Fruit fly (Drosophila melanogaster) whole organism, wandering third instar larva: ENCODE results near the gene Rga.

Experiments
- Abd-B ChIP-seq: fragments of >200 bp; optimal IDR thresholded peaks from 2 replicates; lab custom pipeline; 2017; ENCODE audit warnings: missing biosample characterization, missing genetic modification characterization
- CG32264 ChIP-seq: fragments of 200-800 bp; sonication (Bioruptor generic); optimal IDR thresholded peaks from 2 replicates; lab custom pipeline; 2016; ENCODE audit warnings: missing biosample characterization, missing genetic modification characterization
- CG9705 ChIP-seq: fragments of 200-800 bp; sonication (Bioruptor generic); optimal IDR thresholded peaks from 2 replicates; lab custom pipeline; 2018; ENCODE audit warnings: missing biosample characterization, mild to moderate bottlenecking, missing genetic modification characterization
- CrebA ChIP-seq: fragments of 200-800 bp; sonication (Bioruptor generic); optimal IDR thresholded peaks from 2 replicates; lab custom pipeline; 2016; ENCODE audit warnings: missing biosample characterization, mild to moderate bottlenecking, missing genetic modification characterization, borderline replicate concordance
- Dif ChIP-seq: fragments of 200-275, 200-300 bp; sonication (Bioruptor generic); optimal IDR thresholded peaks from 2 replicates; lab custom pipeline; 2018; ENCODE audit warnings: missing biosample characterization, missing genetic modification characterization; ENCODE audit not compliant: partially characterized antibody
- GATAd ChIP-seq: sonication (Bioruptor generic); optimal IDR thresholded peaks from 2 replicates; lab custom pipeline; 2016; ENCODE audit warnings: missing biosample characterization, missing genetic modification characterization
- HLH106 ChIP-seq: fragments of 200-800 bp; optimal IDR thresholded peaks from 3 replicates; lab custom pipeline; 2019; ENCODE audit warnings: missing biosample characterization, mild to moderate bottlenecking, missing genetic modification characterization, moderate library complexity
- Hnf4 ChIP-seq: fragments of 200-800 bp; sonication (Bioruptor generic); optimal IDR thresholded peaks from 2 replicates; lab custom pipeline; 2016; ENCODE audit warnings: missing biosample characterization, mild to moderate bottlenecking, missing genetic modification characterization
- Hr78 ChIP-seq: fragments of >200 bp; optimal IDR thresholded peaks from 2 replicates; lab custom pipeline; 2017; ENCODE audit warnings: missing biosample characterization, missing genetic modification characterization
- Jra ChIP-seq: sonication (Bioruptor generic); optimal IDR thresholded peaks from 2 replicates; lab custom pipeline; 2016; ENCODE audit warnings: missing biosample characterization, missing genetic modification characterization
- Mio ChIP-seq: sonication (Bioruptor generic); optimal IDR thresholded peaks from 2 replicates; lab custom pipeline; 2016; ENCODE audit warnings: missing biosample characterization, missing genetic modification characterization
- Myc ChIP-seq: fragments of >200 bp; optimal IDR thresholded peaks from 2 replicates; lab custom pipeline; 2017
- N ChIP-seq: fragments of >200 bp; optimal IDR thresholded peaks from 2 replicates; lab custom pipeline; 2018; ENCODE audit warnings: missing biosample characterization, missing external identifiers, missing genetic modification characterization
- OdsH ChIP-seq: fragments of 200-800 bp; sonication (Bioruptor generic); optimal IDR thresholded peaks from 2 replicates; lab custom pipeline; 2016; ENCODE audit warnings: missing biosample characterization, mild to moderate bottlenecking, missing genetic modification characterization
- Rel ChIP-seq, 2 experiments: fragments of 200-800 bp; sonication (Bioruptor generic) in 1 of 2; optimal IDR thresholded peaks; 2 replicates in 1 of 2; 3 replicates in 1 of 2; lab custom pipeline; 2016 to 2019; ENCODE audit warnings: mild to moderate bottlenecking in 2 of 2, missing biosample characterization in 2 of 2, missing genetic modification characterization in 2 of 2, moderate library complexity in 1 of 2
- Sp1 ChIP-seq: fragments of 200-800 bp; sonication (Bioruptor generic); optimal IDR thresholded peaks from 3 replicates; lab custom pipeline; 2019; ENCODE audit warnings: missing biosample characterization, mild to moderate bottlenecking, missing genetic modification characterization, moderate library complexity
- Vsx2 ChIP-seq: fragments of 200-300, 225-300 bp; sonication (Bioruptor generic); optimal IDR thresholded peaks from 2 replicates; lab custom pipeline; 2018; ENCODE audit warnings: missing biosample characterization, missing genetic modification characterization; ENCODE audit not compliant: partially characterized antibody
- br ChIP-seq: fragments of 200-800 bp; sonication (Bioruptor generic); optimal IDR thresholded peaks from 2 replicates; lab custom pipeline; 2016; ENCODE audit warnings: missing biosample characterization, missing genetic modification characterization
- brk ChIP-seq: fragments of 200-800 bp; sonication (Bioruptor generic); optimal IDR thresholded peaks from 2 replicates; lab custom pipeline; 2016; ENCODE audit warnings: missing biosample characterization, mild to moderate bottlenecking, missing genetic modification characterization
- dl ChIP-seq, 2 experiments: fragments of 175-275, 200-275 bp in 1 of 2; fragments of 200-275 bp in 1 of 2; sonication (Bioruptor generic); optimal IDR thresholded peaks; lab custom pipeline; 2018; ENCODE audit warnings: mild to moderate bottlenecking in 2 of 2, missing biosample characterization in 2 of 2, missing genetic modification characterization in 2 of 2, moderate library complexity in 2 of 2; ENCODE audit not compliant: partially characterized antibody in 2 of 2, insufficient read depth in 1 of 2
- dmrt93B ChIP-seq: fragments of 200-800 bp; sonication (Bioruptor generic); optimal IDR thresholded peaks from 2 replicates; lab custom pipeline; 2018; ENCODE audit warnings: missing biosample characterization, mild to moderate bottlenecking, missing genetic modification characterization
- dsf ChIP-seq: sonication (Bioruptor generic); optimal IDR thresholded peaks from 2 replicates; lab custom pipeline; 2016; ENCODE audit warnings: missing biosample characterization, missing genetic modification characterization, borderline replicate concordance
- ey ChIP-seq: fragments of 200-800 bp; sonication (Bioruptor generic); optimal IDR thresholded peaks from 2 replicates; lab custom pipeline; 2016; ENCODE audit warnings: missing biosample characterization, missing genetic modification characterization
- foxo ChIP-seq, 2 experiments: fragments of 200-800 bp; sonication (Bioruptor generic); optimal IDR thresholded peaks; 2 replicates in 1 of 2; 3 replicates in 1 of 2; lab custom pipeline; 2016 to 2017; ENCODE audit warnings: missing biosample characterization in 2 of 2, missing genetic modification characterization in 2 of 2
- fru ChIP-seq: fragments of 200-800 bp; sonication (Bioruptor generic); optimal IDR thresholded peaks from 3 replicates; lab custom pipeline; 2016; ENCODE audit warnings: missing biosample characterization, mild to moderate bottlenecking, missing genetic modification characterization
- h ChIP-seq: fragments of 200-800 bp; sonication (Bioruptor generic); optimal IDR thresholded peaks from 3 replicates; lab custom pipeline; 2016; ENCODE audit warnings: missing biosample characterization, mild to moderate bottlenecking, missing genetic modification characterization
- jim ChIP-seq: fragments of 175-275, 200-325 bp; sonication (Bioruptor generic); optimal IDR thresholded peaks from 2 replicates; lab custom pipeline; 2016; ENCODE audit warnings: missing biosample characterization, mild to moderate bottlenecking, missing genetic modification characterization
- lola ChIP-seq: fragments of >200 bp; optimal IDR thresholded peaks from 2 replicates; lab custom pipeline; 2017; ENCODE audit warnings: missing biosample characterization, missing genetic modification characterization
- pan ChIP-seq: fragments of >200 bp; optimal IDR thresholded peaks from 2 replicates; lab custom pipeline; 2017
- psq ChIP-seq: fragments of 200-800 bp; sonication (Bioruptor generic); optimal IDR thresholded peaks from 3 replicates; lab custom pipeline; 2017; ENCODE audit warnings: missing biosample characterization, mild to moderate bottlenecking, missing genetic modification characterization, moderate library complexity
- rgr ChIP-seq: fragments of 200-800 bp; sonication (Bioruptor generic); optimal IDR thresholded peaks from 3 replicates; lab custom pipeline; 2016; ENCODE audit warnings: missing biosample characterization, mild to moderate bottlenecking, missing genetic modification characterization
- sage ChIP-seq: fragments of 200-800 bp; sonication (Bioruptor generic); optimal IDR thresholded peaks from 2 replicates; lab custom pipeline; 2016; ENCODE audit warnings: missing biosample characterization, mild to moderate bottlenecking, missing genetic modification characterization
- sv ChIP-seq: fragments of 200-800 bp; sonication (Bioruptor generic); optimal IDR thresholded peaks from 3 replicates; lab custom pipeline; 2016; ENCODE audit warnings: missing biosample characterization, missing genetic modification characterization
- tai ChIP-seq: sonication (Bioruptor generic); optimal IDR thresholded peaks from 2 replicates; lab custom pipeline; 2016; ENCODE audit warnings: missing biosample characterization, missing genetic modification characterization
- usp ChIP-seq: fragments of >200 bp; optimal IDR thresholded peaks from 2 replicates; lab custom pipeline; 2017; ENCODE audit warnings: missing biosample characterization, missing genetic modification characterization

The Rga gene

dm6 chr3R:5615484-5615883 is 2.6 kb upstream of the Rga start:
- TF ChIP-seq sv (GFP tag; lab: Kevin White, UChicago) (no peak), CrebA (GFP tag; lab: Kevin White, UChicago) (no peak), brk (no peak), OdsH (GFP tag; lab: Kevin White, UChicago) (no peak), CG9705 (GFP tag; lab: Kevin White, UChicago) (no peak), HLH106 (no peak), Hr78 (GFP tag; lab: Kevin White, UChicago) (no peak), foxo (GFP tag; optimal IDR thresholded peaks at IDR 0.05; lab: Kevin White, UChicago) (no peak), pan (lab: Kevin White, UChicago) (no peak), dl (GFP tag; optimal IDR thresholded peaks at IDR 0.05; lab: Kevin White, UChicago; ENCODE audit: insufficient read depth in 1 of 2, partially characterized antibody in 2 of 2) (no peak), jim (no peak), GATAd (GFP tag; lab: Kevin White, UChicago) (no peak), Sp1 (GFP tag; lab: Kevin White, UChicago) (no peak), psq (GFP tag; lab: Kevin White, UChicago) (no peak), Rel (GFP tag; optimal IDR thresholded peaks at IDR 0.05; lab: Kevin White, UChicago) (no peak), Rel (tag; optimal IDR thresholded peaks at IDR 0.05; lab: Kevin White, UChicago) (no peak), br (GFP tag; lab: Kevin White, UChicago) (no peak), usp (no peak), Hnf4 (GFP tag; lab: Kevin White, UChicago) (no peak), Jra (no peak), dmrt93B (GFP tag; lab: Kevin White, UChicago) (no peak)

- TF ChIP-seq h (GFP tag; lab: Kevin White, UChicago): peak; percentile 53
- TF ChIP-seq Sp1 (GFP tag; lab: Kevin White, UChicago): no peak
- peak; percentile 31 for TF ChIP-seq HLH106
- no peak for TF ChIP-seq dsf (GFP tag; lab: Kevin White, UChicago)
- no peak for TF ChIP-seq N (GFP tag; lab: Kevin White, UChicago)
- peak; percentile 3 for TF ChIP-seq ey (GFP tag; lab: Kevin White, UChicago)
- TF ChIP-seq GATAd (GFP tag; lab: Kevin White, UChicago): no peak
- no peak for TF ChIP-seq br (GFP tag; lab: Kevin White, UChicago)
- peak in 1 of 2 experiments; percentile 45 for TF ChIP-seq foxo (GFP tag; optimal IDR thresholded peaks at IDR 0.05; lab: Kevin White, UChicago)
- TF ChIP-seq CG9705 (GFP tag; lab: Kevin White, UChicago): no peak
- TF ChIP-seq lola (GFP tag; lab: Kevin White, UChicago): no peak
- TF ChIP-seq Dif (GFP tag; lab: Kevin White, UChicago): peak; percentile 68
- no peak for TF ChIP-seq sage (GFP tag; lab: Kevin White, UChicago)
- TF ChIP-seq pan (lab: Kevin White, UChicago): no peak
- TF ChIP-seq Vsx2 (GFP tag; lab: Kevin White, UChicago): no peak
- TF ChIP-seq tai (GFP tag; lab: Kevin White, UChicago): no peak
- no peak for TF ChIP-seq brk
- TF ChIP-seq rgr (GFP tag; lab: Kevin White, UChicago): peak; percentile 65
- no peak for TF ChIP-seq Rel (GFP tag; optimal IDR thresholded peaks at IDR 0.05; lab: Kevin White, UChicago)
- peak; percentile 16 for TF ChIP-seq Rel (tag; optimal IDR thresholded peaks at IDR 0.05; lab: Kevin White, UChicago)
- TF ChIP-seq Hnf4 (GFP tag; lab: Kevin White, UChicago): peak; percentile 51
- no peak for TF ChIP-seq dl (GFP tag; optimal IDR thresholded peaks at IDR 0.05; lab: Kevin White, UChicago; ENCODE audit: insufficient read depth in 1 of 2, partially characterized antibody in 2 of 2)
- no peak for TF ChIP-seq Abd-B (GFP tag; lab: Kevin White, UChicago)
- peak; percentile 43 for TF ChIP-seq fru (GFP tag; lab: Kevin White, UChicago)
- TF ChIP-seq CG32264 (GFP tag; lab: Kevin White, UChicago): no peak
- no peak for TF ChIP-seq jim
- peak; percentile 58 for TF ChIP-seq Jra
- TF ChIP-seq OdsH (GFP tag; lab: Kevin White, UChicago): no peak
- peak; percentile 29 for TF ChIP-seq sv (GFP tag; lab: Kevin White, UChicago)
Observed at dm6 chr3R:5613114-5613443, 167 bp upstream of the Rga start, which contains the start of gene Atu. Gene Atu (plus strand): TSS chr3R:5613358.

dm6 chr3R:5611733-5612132 is 1.2 kb downstream of the Rga start:
- TF ChIP-seq sage (GFP tag; lab: Kevin White, UChicago) (no peak), Hr78 (GFP tag; lab: Kevin White, UChicago) (no peak), brk (no peak), Mio (GFP tag; lab: Kevin White, UChicago) (no peak), psq (GFP tag; lab: Kevin White, UChicago) (no peak), br (GFP tag; lab: Kevin White, UChicago) (no peak), ey (GFP tag; lab: Kevin White, UChicago) (no peak), CrebA (GFP tag; lab: Kevin White, UChicago) (no peak), Sp1 (GFP tag; lab: Kevin White, UChicago) (no peak), Abd-B (GFP tag; lab: Kevin White, UChicago) (no peak), lola (GFP tag; lab: Kevin White, UChicago) (no peak), h (GFP tag; lab: Kevin White, UChicago) (no peak), HLH106 (no peak), CG32264 (GFP tag; lab: Kevin White, UChicago) (no peak), Hnf4 (GFP tag; lab: Kevin White, UChicago) (no peak), foxo (GFP tag; optimal IDR thresholded peaks at IDR 0.05; lab: Kevin White, UChicago) (no peak), Myc (lab: Kevin White, UChicago) (no peak)
